Worm (Caenorhabditis elegans) whole organism, early embryonic: ENCODE results near the gene F47G3.1.

Source experiments
- B0310.2 ChIP-seq: sonication (generic microtip); optimal IDR thresholded peaks from 2 replicates; lab custom pipeline; 2016; ENCODE audit warnings: mild to moderate bottlenecking, missing genetic modification characterization, missing compliant biosample characterization
- F13C5.2 ChIP-seq: sonication (generic microtip); optimal IDR thresholded peaks from 2 replicates; lab custom pipeline; 2017; ENCODE audit warnings: mild to moderate bottlenecking, missing genetic modification characterization, inconsistent platforms, missing compliant biosample characterization
- aly-1 ChIP-seq: sonication (generic microtip); optimal IDR thresholded peaks from 2 replicates; lab custom pipeline; 2016; ENCODE audit warnings: missing genetic modification characterization, missing compliant biosample characterization
- ama-1 ChIP-seq: fragments of 150-350 bp; optimal IDR thresholded peaks from 2 replicates; lab custom pipeline; 2014
- ceh-13 ChIP-seq: fragments of 200-800 bp; sonication (Bioruptor generic); optimal IDR thresholded peaks from 2 replicates; lab custom pipeline; 2018; ENCODE audit warnings: mild to moderate bottlenecking, missing genetic modification characterization, missing compliant biosample characterization
- ceh-36 ChIP-seq: sonication (generic microtip); optimal IDR thresholded peaks from 2 replicates; lab custom pipeline; 2016; ENCODE audit warnings: missing genetic modification characterization, inconsistent platforms, missing compliant biosample characterization
- ets-7 ChIP-seq: sonication (generic microtip); optimal IDR thresholded peaks from 2 replicates; lab custom pipeline; 2016; ENCODE audit warnings: missing genotype, missing genetic modification characterization, missing compliant biosample characterization
- flt-1 ChIP-seq: fragments of 200-800 bp; sonication (Bioruptor generic); IDR thresholded peaks from 2 replicates; pipeline ENCODE4 v1.3.6; 2022; ENCODE audit warnings: missing genetic modification characterization, missing compliant biosample characterization
- hmbx-1 ChIP-seq: sonication (generic microtip); optimal IDR thresholded peaks from 2 replicates; lab custom pipeline; 2016; ENCODE audit warnings: mild to moderate bottlenecking, missing genetic modification characterization, missing compliant biosample characterization
- hmg-4 ChIP-seq: fragments of 200-800 bp; sonication (Bioruptor generic); optimal IDR thresholded peaks from 2 replicates; lab custom pipeline; 2018; ENCODE audit warnings: mild to moderate bottlenecking, missing genetic modification characterization, missing compliant biosample characterization
- hnd-1 ChIP-seq: sonication (generic microtip); optimal IDR thresholded peaks from 2 replicates; lab custom pipeline; 2016; ENCODE audit warnings: missing genetic modification characterization, missing compliant biosample characterization
- pes-1 ChIP-seq: fragments of 200-800 bp; sonication (Bioruptor generic); IDR thresholded peaks from 2 replicates; pipeline ENCODE4 v1.3.6; 2022; ENCODE audit warnings: missing genetic modification reagents, missing genetic modification characterization, missing compliant biosample characterization
- scrt-1 ChIP-seq: fragments of 200-800 bp; sonication (Bioruptor generic); IDR thresholded peaks from 2 replicates; pipeline ENCODE4 v1.3.6; 2022; ENCODE audit warnings: missing genetic modification characterization, missing compliant biosample characterization
- sea-1 ChIP-seq: fragments of 200-800 bp; sonication (Bioruptor generic); conservative IDR thresholded peaks from 2 replicates; pipeline ENCODE4 v1.3.6; 2022; ENCODE audit warnings: missing genetic modification characterization, missing compliant biosample characterization
- tbx-11 ChIP-seq: fragments of 200-800 bp; sonication (Bioruptor generic); IDR thresholded peaks from 2 replicates; pipeline ENCODE4 v1.3.6; 2022; ENCODE audit warnings: missing genetic modification characterization, missing compliant biosample characterization
- tbx-37 ChIP-seq: fragments of 200-800 bp; sonication (Bioruptor generic); conservative IDR thresholded peaks from 2 replicates; pipeline ENCODE4 v1.3.6; 2022; ENCODE audit warnings: missing genetic modification reagents, missing genetic modification characterization, missing compliant biosample characterization
- tra-4 ChIP-seq: sonication (generic microtip); optimal IDR thresholded peaks from 2 replicates; lab custom pipeline; 2017; ENCODE audit warnings: missing genetic modification characterization, missing compliant biosample characterization

F47G3.1 gene

DNA sequence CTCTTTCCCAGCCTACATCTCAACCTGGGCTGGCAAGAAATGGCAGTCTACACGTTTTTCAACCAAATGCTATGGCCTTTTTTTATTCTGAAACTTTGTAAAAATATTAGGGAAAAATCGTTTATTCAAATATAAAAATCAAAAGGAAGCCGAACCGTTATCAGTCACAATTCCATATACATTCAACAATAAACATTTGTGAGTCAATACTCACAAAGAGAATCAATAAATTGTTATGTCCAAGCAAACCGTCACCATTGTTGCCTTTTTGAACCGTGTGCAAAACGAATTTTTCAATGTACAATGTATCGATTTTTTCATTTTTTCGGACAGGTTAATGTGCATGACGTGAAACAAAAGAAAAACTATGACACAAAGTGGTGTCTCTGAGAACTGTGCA, 16.5 kb upstream of the F47G3.1 start:
- no peak for TF ChIP-seq ceh-13 (GFP tag; lab: Kevin White, UChicago)
- no peak for TF ChIP-seq ets-7 (tag; lab: Kevin White, UChicago)
- no peak for TF ChIP-seq tbx-11 (GFP tag; lab: Robert Waterston, UW)
- TF ChIP-seq sea-1 (GFP tag; lab: Robert Waterston, UW) = no peak
- no peak for TF ChIP-seq tbx-37 (GFP tag; lab: Robert Waterston, UW)

DNA sequence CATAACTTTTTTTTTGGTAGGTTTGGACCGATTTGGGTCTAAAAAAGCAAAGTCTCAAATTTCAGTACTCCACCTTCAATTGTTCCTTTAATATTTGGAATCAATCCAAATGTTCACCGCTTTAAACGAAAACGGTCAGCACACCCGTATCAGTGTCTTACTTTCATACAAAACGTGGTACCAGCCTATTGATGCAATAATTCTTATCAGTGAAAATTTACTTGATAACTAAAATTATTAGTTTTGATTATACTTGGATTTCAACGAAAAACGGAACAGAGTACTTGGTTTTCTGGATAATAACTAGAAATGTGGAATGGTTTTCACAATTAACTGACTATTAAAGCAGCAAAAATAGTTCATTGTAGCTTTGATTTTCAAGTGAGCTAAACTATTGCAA, 14.9 kb upstream of the F47G3.1 start:
- TF ChIP-seq tra-4 (tag; lab: Kevin White, UChicago) (no peak), ama-1 (no peak), hnd-1 (tag; lab: Kevin White, UChicago) (no peak), pes-1 (GFP tag; lab: Robert Waterston, UW) (no peak), ceh-36 (tag; lab: Kevin White, UChicago) (no peak), hmbx-1 (tag; lab: Kevin White, UChicago) (no peak), F13C5.2 (no peak), B0310.2 (no peak), aly-1 (tag; lab: Kevin White, UChicago) (no peak), scrt-1 (GFP tag; lab: Robert Waterston, UW) (no peak), tbx-11 (GFP tag; lab: Robert Waterston, UW) (no peak), ets-7 (tag; lab: Kevin White, UChicago) (no peak)

DNA sequence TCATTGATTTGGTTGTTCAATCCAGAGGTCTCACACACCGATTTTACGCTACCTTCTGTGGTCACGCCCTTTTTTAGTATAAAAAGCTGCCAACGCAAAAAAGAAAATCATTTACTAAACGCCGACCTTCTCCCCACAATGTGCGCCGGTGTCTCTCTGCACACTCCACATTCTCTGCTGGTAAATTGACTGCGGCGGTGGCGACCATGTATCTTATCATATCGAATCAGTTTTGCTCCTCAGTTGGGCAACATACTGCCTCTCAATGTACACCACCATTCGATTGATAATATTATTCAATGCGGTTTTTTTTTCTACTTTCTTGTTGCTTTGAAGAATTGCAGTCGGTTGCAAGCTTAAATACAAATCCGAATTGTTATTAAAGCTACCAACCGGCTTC, 13.4 kb upstream of the F47G3.1 start:
- TF ChIP-seq sea-1 (GFP tag; lab: Robert Waterston, UW) (no peak), hnd-1 (tag; lab: Kevin White, UChicago) (no peak), ama-1 (no peak), ets-7 (tag; lab: Kevin White, UChicago) (no peak), hmbx-1 (tag; lab: Kevin White, UChicago) (no peak), B0310.2 (no peak), aly-1 (tag; lab: Kevin White, UChicago) (no peak), ceh-13 (GFP tag; lab: Kevin White, UChicago) (no peak), pes-1 (GFP tag; lab: Robert Waterston, UW) (no peak), scrt-1 (GFP tag; lab: Robert Waterston, UW) (no peak), flt-1 (GFP tag; lab: Robert Waterston, UW) (no peak), tra-4 (tag; lab: Kevin White, UChicago) (no peak), tbx-37 (GFP tag; lab: Robert Waterston, UW) (no peak), hmg-4 (no peak), ceh-36 (tag; lab: Kevin White, UChicago) (no peak)

DNA sequence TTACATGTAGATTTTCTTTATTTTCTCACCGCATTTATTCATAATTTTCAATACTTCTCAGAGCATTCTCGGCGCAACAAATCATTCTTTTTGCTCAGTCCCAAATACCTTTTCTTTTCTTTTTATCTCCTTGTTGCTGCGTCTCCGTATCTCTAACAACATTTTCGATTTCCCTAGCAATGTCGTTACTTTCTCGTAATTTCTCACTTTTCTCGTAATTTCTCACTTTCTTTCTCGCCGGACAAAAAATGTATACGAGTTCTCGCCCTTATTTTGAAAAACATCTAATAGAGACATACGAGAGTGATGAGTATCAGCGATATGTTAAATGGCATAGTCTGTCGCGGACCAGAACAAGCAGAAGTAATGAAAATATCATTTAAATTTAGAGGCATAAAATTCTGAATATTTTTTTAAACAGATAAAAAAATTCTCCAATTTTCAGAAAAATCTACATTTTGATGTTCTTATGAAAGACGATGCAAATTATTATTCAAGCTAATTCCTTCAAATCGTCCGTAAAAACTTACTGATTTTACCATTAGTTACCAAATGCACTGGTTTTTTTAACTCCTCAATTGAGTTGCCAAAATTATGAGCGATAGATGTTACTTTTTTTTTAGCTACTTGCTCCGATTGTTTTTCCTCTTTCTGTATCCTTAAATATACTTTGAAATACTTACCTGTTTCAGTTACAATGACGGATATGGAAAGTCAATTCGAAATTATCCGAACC, 10.1 kb upstream of the F47G3.1 start, which contains the start of gene F47G3.3:
Gene F47G3.3, plus strand, starts transcription at position 686 of the 736 bp plus-strand sequence.
- TF ChIP-seq F13C5.2 (no peak), ceh-36 (tag; lab: Kevin White, UChicago) (no peak), ceh-13 (GFP tag; lab: Kevin White, UChicago) (no peak), hnd-1 (tag; lab: Kevin White, UChicago) (no peak), aly-1 (tag; lab: Kevin White, UChicago) (no peak), tbx-37 (GFP tag; lab: Robert Waterston, UW) (no peak), tbx-11 (GFP tag; lab: Robert Waterston, UW) (no peak), flt-1 (GFP tag; lab: Robert Waterston, UW) (no peak), tra-4 (tag; lab: Kevin White, UChicago) (no peak), B0310.2 (no peak), scrt-1 (GFP tag; lab: Robert Waterston, UW) (no peak), ama-1 (no peak)

DNA sequence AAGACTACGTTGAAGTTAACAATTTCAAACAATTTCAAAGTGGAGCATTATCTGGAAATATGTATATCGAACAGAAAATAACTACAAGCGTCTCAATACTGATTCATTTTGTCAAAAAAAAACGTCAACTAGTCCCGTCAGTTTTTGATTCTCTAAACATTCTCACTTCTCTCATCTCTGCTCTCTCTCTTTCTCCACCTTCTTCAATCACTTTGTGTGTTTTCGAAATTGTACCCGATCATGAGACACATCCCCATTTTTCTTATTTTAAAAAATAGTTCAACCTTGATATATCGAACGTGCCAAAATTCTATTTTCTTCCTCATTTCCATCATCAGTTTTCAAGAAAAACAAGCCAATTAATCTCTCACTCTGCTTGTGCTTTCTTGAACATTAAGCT, 4.7 kb upstream of the F47G3.1 start:
- no peak for TF ChIP-seq B0310.2
- no peak for TF ChIP-seq sea-1 (GFP tag; lab: Robert Waterston, UW)
- TF ChIP-seq ama-1 = no peak
- no peak for TF ChIP-seq pes-1 (GFP tag; lab: Robert Waterston, UW)
- no peak for TF ChIP-seq tbx-37 (GFP tag; lab: Robert Waterston, UW)
- no peak for TF ChIP-seq ceh-13 (GFP tag; lab: Kevin White, UChicago)
- TF ChIP-seq ets-7 (tag; lab: Kevin White, UChicago) = no peak
- TF ChIP-seq hmg-4 = no peak
- no peak for TF ChIP-seq hnd-1 (tag; lab: Kevin White, UChicago)
- no peak for TF ChIP-seq flt-1 (GFP tag; lab: Robert Waterston, UW)
- no peak for TF ChIP-seq scrt-1 (GFP tag; lab: Robert Waterston, UW)
- TF ChIP-seq F13C5.2 = no peak
- TF ChIP-seq hmbx-1 (tag; lab: Kevin White, UChicago) = no peak
- no peak for TF ChIP-seq ceh-36 (tag; lab: Kevin White, UChicago)
- TF ChIP-seq tbx-11 (GFP tag; lab: Robert Waterston, UW) = no peak
- no peak for TF ChIP-seq tra-4 (tag; lab: Kevin White, UChicago)
- TF ChIP-seq aly-1 (tag; lab: Kevin White, UChicago) = no peak

DNA sequence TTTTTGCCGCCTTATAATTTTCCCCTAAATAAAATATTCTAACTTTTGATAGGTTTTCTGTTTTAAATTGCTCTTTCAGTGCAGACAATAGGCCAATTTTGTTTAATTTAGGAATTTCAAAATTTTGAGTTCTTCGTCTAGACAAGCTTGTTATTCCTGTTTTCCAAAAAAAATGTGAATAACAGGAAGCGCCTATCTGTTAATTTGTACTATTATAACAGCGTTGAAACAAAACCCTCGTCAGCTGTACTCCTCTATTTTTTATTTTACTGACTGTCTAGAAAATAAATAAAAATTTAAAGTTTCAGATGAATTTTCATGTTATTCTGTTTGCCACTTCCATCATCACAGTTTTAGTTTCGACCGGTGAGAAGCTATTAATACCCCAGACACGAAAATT, 4.3 kb upstream of the F47G3.1 start, which contains the start of gene F47G3.4:
Gene F47G3.4, plus strand, starts transcription at position 301 of the 400 bp plus-strand sequence.
- TF ChIP-seq F13C5.2 = no peak
- TF ChIP-seq tra-4 (tag; lab: Kevin White, UChicago) = no peak
- no peak for TF ChIP-seq flt-1 (GFP tag; lab: Robert Waterston, UW)
- TF ChIP-seq tbx-37 (GFP tag; lab: Robert Waterston, UW) = no peak
- TF ChIP-seq hmbx-1 (tag; lab: Kevin White, UChicago) = no peak

DNA sequence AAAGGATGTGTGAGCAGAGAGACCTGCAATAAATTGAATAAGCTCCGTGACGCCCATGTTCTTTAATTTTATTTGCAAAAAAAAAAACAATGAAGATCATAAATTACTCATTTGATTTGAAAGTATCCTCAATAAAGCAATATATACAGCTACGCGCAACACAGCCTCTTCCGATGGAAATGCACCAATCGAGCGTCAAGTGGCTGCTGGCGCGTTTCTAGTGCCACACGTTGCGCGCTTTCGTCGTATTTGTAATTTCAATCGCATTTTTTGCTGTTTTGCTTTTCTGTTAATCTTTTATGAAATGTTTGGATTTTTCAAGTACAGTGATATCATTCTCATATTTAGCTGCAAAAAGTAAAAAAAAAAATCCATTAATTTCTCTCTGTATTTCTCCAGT, 3.3 kb upstream of the F47G3.1 start:
- no peak for TF ChIP-seq sea-1 (GFP tag; lab: Robert Waterston, UW)
- no peak for TF ChIP-seq hmbx-1 (tag; lab: Kevin White, UChicago)
- TF ChIP-seq F13C5.2 = peak; percentile 27
- TF ChIP-seq aly-1 (tag; lab: Kevin White, UChicago) = no peak
- no peak for TF ChIP-seq flt-1 (GFP tag; lab: Robert Waterston, UW)
